Worm (Caenorhabditis elegans) whole organism, dauer: ENCODE measurements around the gene ubxn-2.
"Not testable (repeated sequence)": the region's sequence is repeated elsewhere in the genome, so short reads cannot be mapped to it uniquely, and the experiment has no call there.

Source experiments
- unc-62 ChIP-seq: sonication (generic microtip); optimal IDR thresholded peaks from 2 replicates; lab custom pipeline; 2017; ENCODE audit warnings: missing biosample characterization, missing genetic modification reagents, missing genetic modification characterization

ubxn-2 gene

DNA sequence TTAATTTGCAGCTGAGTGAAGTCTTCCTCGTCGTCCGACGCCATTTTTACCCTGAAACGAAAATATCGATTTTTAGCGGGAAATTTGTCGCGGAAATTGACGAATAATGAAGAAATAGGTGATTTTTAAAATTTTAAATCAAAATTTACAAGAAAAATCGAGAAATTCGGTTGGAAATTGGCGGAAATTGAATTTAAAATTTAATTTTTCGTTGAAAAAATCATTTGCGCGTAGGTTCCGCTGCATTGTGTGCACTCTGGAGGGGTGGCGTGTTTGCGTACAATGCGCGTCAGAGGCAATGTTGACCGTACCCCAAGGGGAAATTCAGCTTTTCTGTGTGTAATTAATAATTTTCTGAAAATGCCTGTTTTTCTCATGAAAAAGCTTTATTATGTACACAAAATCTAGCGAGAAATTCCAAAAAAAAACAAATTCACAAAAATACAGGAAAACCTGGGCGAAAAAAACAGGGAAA lies 21.7 kb downstream of the ubxn-2 start, which contains the start of gene Y94H6A.5:
Gene Y94H6A.5 (minus strand): TSS at position 51 of the 475 bp plus-strand sequence.
- TF ChIP-seq unc-62 (GFP tag; lab: Kevin White, UChicago), result no peak

DNA sequence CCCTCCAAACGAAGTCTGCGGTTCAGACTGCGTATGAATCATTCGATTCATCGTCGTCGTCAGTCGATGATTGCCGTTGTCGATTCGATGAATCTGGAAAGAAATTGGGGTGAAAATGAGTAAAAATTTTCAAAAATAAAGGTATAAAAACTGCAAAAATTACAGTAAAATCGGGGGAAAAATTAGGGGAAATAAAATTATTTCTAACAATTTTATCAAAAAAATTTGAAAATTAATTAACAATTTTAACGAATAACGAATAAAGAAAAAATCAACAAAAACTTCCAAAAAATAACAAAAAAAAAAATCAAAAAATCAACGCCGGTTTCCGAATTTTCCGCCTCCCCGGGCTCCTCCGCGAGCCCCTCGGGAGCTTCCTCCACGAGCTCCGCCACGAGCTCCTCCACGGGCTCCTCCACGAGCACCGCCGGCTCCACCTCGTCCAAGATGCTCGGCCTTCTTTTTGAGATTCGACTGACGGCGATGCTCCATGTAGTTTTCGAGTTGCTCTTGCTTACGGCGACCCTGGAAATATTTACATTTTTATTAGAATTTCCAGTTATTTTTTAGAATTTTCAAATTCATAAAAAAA lies 36.8 kb downstream of the ubxn-2 start, which contains the start of gene egrh-3:
Gene egrh-3 (minus strand): TSS at position 51 of the 592 bp plus-strand sequence.
- no peak for TF ChIP-seq unc-62 (GFP tag; lab: Kevin White, UChicago)

DNA sequence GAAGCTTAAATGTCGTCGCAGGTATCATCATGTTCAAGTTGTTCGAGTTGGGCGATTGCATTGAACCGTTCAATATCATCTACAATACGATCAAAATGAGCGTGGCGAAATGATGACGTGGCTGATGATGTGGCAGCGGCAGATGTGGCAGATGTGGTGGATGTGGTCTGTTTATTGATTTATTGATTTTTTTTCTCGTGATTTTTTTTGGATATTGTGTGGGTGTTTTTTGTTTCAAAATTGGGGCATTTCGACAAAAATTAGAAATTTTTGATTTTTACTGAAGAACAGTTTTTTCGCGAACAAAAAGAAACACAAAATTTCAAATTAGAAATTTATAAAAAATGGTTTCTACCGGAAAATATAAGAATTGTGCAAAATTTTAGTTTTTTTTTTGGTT lies 45.3 kb downstream of the ubxn-2 start:
- no peak for TF ChIP-seq unc-62 (GFP tag; lab: Kevin White, UChicago)

DNA sequence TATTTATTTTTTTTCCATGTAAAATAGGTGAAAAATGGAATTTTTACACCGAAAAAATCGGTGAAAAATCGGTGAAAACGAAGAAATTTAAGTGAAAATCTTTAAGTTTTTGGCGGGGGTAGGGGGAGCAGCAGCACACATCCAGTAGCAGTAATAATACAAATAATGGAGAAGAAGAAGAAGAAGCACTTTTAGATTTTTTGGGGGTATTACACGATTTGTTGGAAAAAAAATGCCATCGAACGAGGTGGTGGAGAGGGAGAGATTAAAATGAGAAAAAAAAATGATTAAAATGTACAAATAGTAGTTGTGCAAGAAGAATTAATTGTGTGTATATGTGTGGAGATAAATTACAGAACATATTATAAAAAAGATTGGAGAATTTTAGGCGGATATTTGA lies 47.5 kb downstream of the ubxn-2 start:
- no peak for TF ChIP-seq unc-62 (GFP tag; lab: Kevin White, UChicago)

DNA sequence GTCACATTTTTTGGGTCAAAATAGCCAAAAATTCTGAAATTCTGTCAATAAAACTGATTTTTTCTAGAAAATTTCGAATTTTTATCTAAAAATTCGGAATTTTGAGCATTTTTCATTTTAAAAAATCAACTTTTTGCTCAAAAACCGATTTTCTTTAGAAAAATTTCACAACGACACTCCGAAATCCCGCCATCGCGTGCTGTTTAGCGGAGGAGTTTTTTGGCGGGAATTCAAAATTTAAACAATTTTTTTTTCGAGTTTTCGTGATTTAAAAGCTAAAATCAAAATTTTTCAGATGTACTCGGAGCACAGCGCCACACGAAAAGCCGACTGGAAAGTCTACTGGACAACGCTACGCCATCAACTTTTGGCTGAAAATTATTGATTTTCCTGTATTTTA lies 47.9 kb downstream of the ubxn-2 start:
- TF ChIP-seq unc-62 (GFP tag; lab: Kevin White, UChicago), result no peak

DNA sequence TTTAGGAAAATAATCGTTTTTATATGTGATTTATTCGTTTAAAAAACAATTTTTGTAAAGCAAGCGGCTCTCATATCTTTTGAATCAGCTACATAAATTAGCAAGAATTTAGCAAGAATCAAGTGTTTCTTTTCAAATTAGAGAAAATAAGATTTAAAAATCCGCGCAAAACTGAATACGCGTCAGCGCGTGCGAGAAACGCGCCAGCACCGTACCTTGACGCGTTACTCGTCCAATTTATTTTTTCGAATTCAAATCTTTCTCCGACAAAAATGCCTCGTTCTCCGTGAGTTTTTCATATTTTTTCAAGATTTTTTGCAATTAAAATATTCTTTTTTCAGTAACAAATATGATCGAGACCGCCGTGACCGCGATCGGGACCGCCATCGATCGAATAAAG lies 49.3 kb downstream of the ubxn-2 start, which contains the start of gene Y94H6A.3:
Gene Y94H6A.3 (plus strand): TSS at position 232 of the 400 bp plus-strand sequence.
- TF ChIP-seq unc-62 (GFP tag; lab: Kevin White, UChicago), result no peak

DNA sequence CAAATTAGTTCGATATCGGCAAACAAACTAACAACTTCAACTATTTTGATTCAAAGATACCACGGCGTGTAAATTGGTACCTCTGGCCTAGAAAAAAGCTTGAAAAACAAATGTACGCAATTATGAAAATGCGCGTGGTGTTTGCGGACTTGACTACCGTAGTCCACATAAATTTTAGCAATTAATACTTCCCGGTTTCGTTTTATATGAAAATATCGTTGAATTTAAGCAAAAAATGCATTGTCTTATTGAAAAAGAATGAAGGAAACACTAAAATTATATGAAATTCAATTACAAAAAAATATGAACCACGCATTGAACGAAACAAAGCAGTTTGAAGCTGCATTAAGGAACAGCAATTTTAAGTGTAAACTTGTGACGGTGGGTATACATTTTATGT lies 50.7 kb downstream of the ubxn-2 start, which contains the start of gene gpx-4:
Gene gpx-4 (minus strand): TSS at position 101 of the 400 bp plus-strand sequence.
- TF ChIP-seq unc-62 (GFP tag; lab: Kevin White, UChicago), result not testable (repeated sequence)

DNA sequence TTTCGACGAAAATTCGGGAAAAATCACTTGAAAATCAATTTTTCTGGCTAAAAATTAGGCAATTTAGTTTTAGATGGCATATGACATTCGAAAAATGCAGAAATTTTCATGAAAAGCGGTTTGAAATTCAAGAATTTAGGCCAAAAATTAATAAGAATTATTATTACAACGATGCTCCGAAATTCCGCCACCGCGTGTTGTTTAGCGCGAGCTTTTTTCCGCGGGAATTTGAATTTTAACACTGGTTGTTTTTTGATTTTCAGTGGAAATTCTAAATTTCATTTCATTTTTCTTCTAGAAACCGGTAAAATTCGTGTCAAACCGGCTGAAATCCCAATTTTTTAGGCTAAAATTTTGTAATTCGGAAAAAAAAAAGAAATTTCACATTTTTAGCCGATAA lies 55.0 kb downstream of the ubxn-2 start:
- no peak for TF ChIP-seq unc-62 (GFP tag; lab: Kevin White, UChicago)
